Worm (Caenorhabditis elegans): ENCODE results near the gene bus-2.

Gene bus-2

ce11 chrIV:1740105-1741023 lies 40.7 kb downstream of the bus-2 start, which contains the start of gene ptpn-22:
ptpn-22 (minus strand) TSS chrIV:1740262.
- TF ChIP-seq lin-13 (GFP tag; optimal IDR thresholded peaks at IDR 0.05) (no peak), ama-1 (optimal IDR thresholded peaks at IDR 0.05) (no peak), hlh-11 (tag; optimal IDR thresholded peaks at IDR 0.05) (peak; percentile 25), aly-2 (tag; optimal IDR thresholded peaks at IDR 0.05) (no peak), skn-1 (tag; optimal IDR thresholded peaks at IDR 0.05) (no peak), aha-1 (tag) (peak; percentile 35), ceh-28 (tag; optimal IDR thresholded peaks at IDR 0.05) (peak; percentile 90), nhr-28 (tag; optimal IDR thresholded peaks at IDR 0.05) (peak; percentile 9), daf-16 (GFP tag; optimal IDR thresholded peaks at IDR 0.05) (no peak), daf-16 (tag; optimal IDR thresholded peaks at IDR 0.05) (peak; percentile 18), nhr-77 (tag; optimal IDR thresholded peaks at IDR 0.05) (no peak), cey-2 (tag; optimal IDR thresholded peaks at IDR 0.05; ENCODE audit: borderline replicate concordance, insufficient read depth) (no peak)

ce11 chrIV:1745453-1746051 lies 45.9 kb downstream of the bus-2 start, which contains the start of the genes Y41D4A.6 and Y41D4A.4:
Y41D4A.6 (minus strand) TSS chrIV:1745503.
Y41D4A.4 (plus strand) TSS chrIV:1746001.
- TF ChIP-seq aly-2 (tag; optimal IDR thresholded peaks at IDR 0.05), result no peak
- TF ChIP-seq F10B5.3 (tag; optimal IDR thresholded peaks at IDR 0.05), result no peak
- no peak for TF ChIP-seq ceh-62 (tag; optimal IDR thresholded peaks at IDR 0.05)
- peak; percentile 78 for TF ChIP-seq hlh-11 (tag; optimal IDR thresholded peaks at IDR 0.05)
- TF ChIP-seq Y105C5A.15 (GFP tag; IDR thresholded peaks at IDR 0.05), result no peak
- no peak for TF ChIP-seq ama-1 (optimal IDR thresholded peaks at IDR 0.05)
- TF ChIP-seq F44E2.7 (GFP tag; IDR thresholded peaks at IDR 0.05), result no peak
- TF ChIP-seq gei-8 (GFP tag; optimal IDR thresholded peaks at IDR 0.05), result no peak
- no peak for TF ChIP-seq snpc-4 (tag; optimal IDR thresholded peaks at IDR 0.05)
- TF ChIP-seq mxl-3 (GFP tag; optimal IDR thresholded peaks at IDR 0.05), result peak; percentile 91
- TF ChIP-seq spr-1 (tag; optimal IDR thresholded peaks at IDR 0.05), result peak; percentile 43
- no peak for TF ChIP-seq ceh-32 (tag; optimal IDR thresholded peaks at IDR 0.05; ENCODE audit: poor library complexity)
- TF ChIP-seq zfp-3 (GFP tag; conservative IDR thresholded peaks at IDR 0.05), result no peak
- TF ChIP-seq daf-12 (tag; optimal IDR thresholded peaks at IDR 0.05), result no peak
- no peak for TF ChIP-seq attf-4 (tag; optimal IDR thresholded peaks at IDR 0.05)
- TF ChIP-seq zfp-2 (tag; optimal IDR thresholded peaks at IDR 0.05), result peak; percentile 10
- peak; percentile 71 for TF ChIP-seq Y48G9A.11 (GFP tag; IDR thresholded peaks at IDR 0.05)
- TF ChIP-seq mdl-1 (tag; optimal IDR thresholded peaks at IDR 0.05), result peak; percentile 40 to 78
- no peak for TF ChIP-seq zag-1 (tag; optimal IDR thresholded peaks at IDR 0.05)
- no peak for TF ChIP-seq ces-1 (GFP tag; optimal IDR thresholded peaks at IDR 0.05)
- TF ChIP-seq nhr-28 (tag; optimal IDR thresholded peaks at IDR 0.05), result peak; percentile 81
- TF ChIP-seq mxl-2 (GFP tag; conservative IDR thresholded peaks at IDR 0.05), result no peak
- TF ChIP-seq ceh-28 (tag; optimal IDR thresholded peaks at IDR 0.05), result no peak
- TF ChIP-seq skn-1 (tag; optimal IDR thresholded peaks at IDR 0.05), result no peak
- TF ChIP-seq nhr-102 (tag; optimal IDR thresholded peaks at IDR 0.05), result peak; percentile 48
- TF ChIP-seq ceh-44 (GFP tag; IDR thresholded peaks at IDR 0.05), result peak; percentile 94
- peak; percentile 81 for TF ChIP-seq madf-9 (GFP tag; conservative IDR thresholded peaks at IDR 0.05)
- TF ChIP-seq dpl-1 (GFP tag; optimal IDR thresholded peaks at IDR 0.05), result peak; percentile 68
- TF ChIP-seq madf-5 (GFP tag; IDR thresholded peaks at IDR 0.05), result 0 out of 4 replicates have a peak, but pooled peaks have one; percentile 8 to 47
- peak; percentile 53 for TF ChIP-seq sdz-12 (GFP tag; optimal IDR thresholded peaks at IDR 0.05)
- peak; percentile 18; the same call in 1 of the 2 replicates for TF ChIP-seq set-16 (GFP tag; IDR thresholded peaks at IDR 0.05)
- TF ChIP-seq ZK546.5 (tag; optimal IDR thresholded peaks at IDR 0.05), result no peak
- TF ChIP-seq zip-2 (tag; optimal IDR thresholded peaks at IDR 0.05), result no peak
- no peak for TF ChIP-seq daf-19 (GFP tag; conservative IDR thresholded peaks at IDR 0.05)
- no peak for TF ChIP-seq nhr-76 (tag; optimal IDR thresholded peaks at IDR 0.05)
- TF ChIP-seq duxl-1 (tag; optimal IDR thresholded peaks at IDR 0.05; ENCODE audit: poor library complexity), result no peak
- TF ChIP-seq lin-38 (GFP tag; IDR thresholded peaks at IDR 0.05), result peak; percentile 98
- no peak for TF ChIP-seq tra-1 (GFP tag; IDR thresholded peaks at IDR 0.05)
- TF ChIP-seq jun-1 (tag; optimal IDR thresholded peaks at IDR 0.05), result no peak
- TF ChIP-seq cey-2 (tag; optimal IDR thresholded peaks at IDR 0.05; ENCODE audit: borderline replicate concordance, insufficient read depth), result no peak
- TF ChIP-seq nhr-48 (tag; optimal IDR thresholded peaks at IDR 0.05), result peak; percentile 31
- no peak for TF ChIP-seq lin-29 (GFP tag; IDR thresholded peaks at IDR 0.05)
